Worm (Caenorhabditis elegans) whole organism, early embryonic: ENCODE results near the gene srsx-10.
A peak's percentile ranks its signal among the peaks of the same experiment; 100 is the strongest.

Source experiments
- B0310.2 ChIP-seq: sonication (generic microtip); optimal IDR thresholded peaks from 2 replicates; lab custom pipeline; 2016; ENCODE audit warnings: mild to moderate bottlenecking, missing genetic modification characterization, missing compliant biosample characterization
- F13C5.2 ChIP-seq: sonication (generic microtip); optimal IDR thresholded peaks from 2 replicates; lab custom pipeline; 2017; ENCODE audit warnings: mild to moderate bottlenecking, missing genetic modification characterization, inconsistent platforms, missing compliant biosample characterization
- aly-1 ChIP-seq: sonication (generic microtip); optimal IDR thresholded peaks from 2 replicates; lab custom pipeline; 2016; ENCODE audit warnings: missing genetic modification characterization, missing compliant biosample characterization
- ama-1 ChIP-seq: fragments of 150-350 bp; optimal IDR thresholded peaks from 2 replicates; lab custom pipeline; 2014
- ceh-13 ChIP-seq: fragments of 200-800 bp; sonication (Bioruptor generic); optimal IDR thresholded peaks from 2 replicates; lab custom pipeline; 2018; ENCODE audit warnings: mild to moderate bottlenecking, missing genetic modification characterization, missing compliant biosample characterization
- ceh-36 ChIP-seq: sonication (generic microtip); optimal IDR thresholded peaks from 2 replicates; lab custom pipeline; 2016; ENCODE audit warnings: missing genetic modification characterization, inconsistent platforms, missing compliant biosample characterization
- ets-7 ChIP-seq: sonication (generic microtip); optimal IDR thresholded peaks from 2 replicates; lab custom pipeline; 2016; ENCODE audit warnings: missing genotype, missing genetic modification characterization, missing compliant biosample characterization
- flt-1 ChIP-seq: fragments of 200-800 bp; sonication (Bioruptor generic); IDR thresholded peaks from 2 replicates; pipeline ENCODE4 v1.3.6; 2022; ENCODE audit warnings: missing genetic modification characterization, missing compliant biosample characterization
- hmbx-1 ChIP-seq: sonication (generic microtip); optimal IDR thresholded peaks from 2 replicates; lab custom pipeline; 2016; ENCODE audit warnings: mild to moderate bottlenecking, missing genetic modification characterization, missing compliant biosample characterization
- hmg-4 ChIP-seq: fragments of 200-800 bp; sonication (Bioruptor generic); optimal IDR thresholded peaks from 2 replicates; lab custom pipeline; 2018; ENCODE audit warnings: mild to moderate bottlenecking, missing genetic modification characterization, missing compliant biosample characterization
- hnd-1 ChIP-seq: sonication (generic microtip); optimal IDR thresholded peaks from 2 replicates; lab custom pipeline; 2016; ENCODE audit warnings: missing genetic modification characterization, missing compliant biosample characterization
- pes-1 ChIP-seq: fragments of 200-800 bp; sonication (Bioruptor generic); IDR thresholded peaks from 2 replicates; pipeline ENCODE4 v1.3.6; 2022; ENCODE audit warnings: missing genetic modification reagents, missing genetic modification characterization, missing compliant biosample characterization
- scrt-1 ChIP-seq: fragments of 200-800 bp; sonication (Bioruptor generic); IDR thresholded peaks from 2 replicates; pipeline ENCODE4 v1.3.6; 2022; ENCODE audit warnings: missing genetic modification characterization, missing compliant biosample characterization
- sea-1 ChIP-seq: fragments of 200-800 bp; sonication (Bioruptor generic); conservative IDR thresholded peaks from 2 replicates; pipeline ENCODE4 v1.3.6; 2022; ENCODE audit warnings: missing genetic modification characterization, missing compliant biosample characterization
- tbx-11 ChIP-seq: fragments of 200-800 bp; sonication (Bioruptor generic); IDR thresholded peaks from 2 replicates; pipeline ENCODE4 v1.3.6; 2022; ENCODE audit warnings: missing genetic modification characterization, missing compliant biosample characterization
- tbx-37 ChIP-seq: fragments of 200-800 bp; sonication (Bioruptor generic); conservative IDR thresholded peaks from 2 replicates; pipeline ENCODE4 v1.3.6; 2022; ENCODE audit warnings: missing genetic modification reagents, missing genetic modification characterization, missing compliant biosample characterization
- tra-4 ChIP-seq: sonication (generic microtip); optimal IDR thresholded peaks from 2 replicates; lab custom pipeline; 2017; ENCODE audit warnings: missing genetic modification characterization, missing compliant biosample characterization

The srsx-10 gene

ce11 chrV:4962968-4963367 lies 11.6 kb downstream of the srsx-10 start, which contains the start of gene tam-1:
Gene tam-1 (minus strand): TSS chrV:4963102.
- no peak for TF ChIP-seq tbx-37
- TF ChIP-seq ama-1 (lab: Kevin White, UChicago), result no peak
- peak; percentile 39 for TF ChIP-seq F13C5.2 (tag; lab: Kevin White, UChicago)
- TF ChIP-seq ceh-36 (tag; lab: Kevin White, UChicago), result no peak
- TF ChIP-seq tbx-11 (GFP tag; lab: Robert Waterston, UW), result no peak
- TF ChIP-seq flt-1 (GFP tag; lab: Robert Waterston, UW), result no peak
- no peak for TF ChIP-seq hmbx-1
- TF ChIP-seq hmg-4 (GFP tag; lab: Kevin White, UChicago), result peak; percentile 30

DNA sequence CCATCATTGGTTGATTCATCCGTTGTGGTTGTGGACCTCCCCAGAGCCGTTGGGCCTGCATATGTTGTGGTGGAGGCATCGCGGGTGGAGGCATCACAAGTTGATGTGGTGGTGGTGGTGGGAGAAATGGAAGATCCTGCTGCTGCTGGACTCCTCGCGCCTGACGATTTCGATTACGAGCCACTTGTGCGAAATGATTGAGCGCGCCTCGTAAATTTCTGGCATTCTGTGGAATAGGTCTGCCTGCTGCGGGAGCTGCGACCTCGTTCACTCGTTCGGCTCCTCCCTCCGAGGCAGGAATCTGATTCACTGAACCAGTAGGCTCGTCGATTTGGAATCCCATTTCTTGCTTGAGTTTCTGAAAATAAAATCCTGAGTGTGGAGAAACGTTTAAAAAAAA lies 13.9 kb downstream of the srsx-10 start:
- TF ChIP-seq flt-1 (GFP tag; lab: Robert Waterston, UW) (no peak), pes-1 (GFP tag; lab: Robert Waterston, UW) (no peak), scrt-1 (GFP tag; lab: Robert Waterston, UW) (0 out of 2 replicates have a peak, but pooled peaks have one; percentile 30)

- TF ChIP-seq ceh-36 (tag; lab: Kevin White, UChicago), result peak; percentile 48
- TF ChIP-seq hnd-1, result no peak
Measured at ce11 chrV:4957619-4958018, 17.0 kb downstream of the srsx-10 start.

DNA sequence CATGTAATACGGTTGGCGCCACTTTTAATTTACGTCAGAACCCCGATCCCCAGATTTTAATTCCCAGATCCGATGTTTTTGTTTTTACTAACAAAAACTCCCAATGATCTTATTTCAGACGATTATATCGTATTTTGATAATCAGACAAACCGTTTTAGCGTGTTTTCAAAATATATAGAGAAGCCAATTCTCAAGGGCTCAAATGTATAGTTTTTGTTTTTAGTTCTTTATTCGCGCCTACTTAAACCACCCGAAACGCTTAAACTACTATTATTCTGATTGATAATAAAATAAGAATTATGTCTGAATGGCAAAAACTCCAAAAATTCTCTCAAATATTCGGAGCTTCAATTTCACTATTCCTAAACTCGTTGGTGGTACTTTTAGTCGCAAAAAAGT lies 18.0 kb downstream of the srsx-10 start, which contains the start of gene str-208:
TSS of gene str-208 (plus strand) at position 301 of the 400 bp plus-strand sequence.
- TF ChIP-seq ets-7 (tag; lab: Kevin White, UChicago) (no peak), tbx-11 (GFP tag; lab: Robert Waterston, UW) (no peak), ama-1 (lab: Kevin White, UChicago) (no peak), ceh-13 (no peak), B0310.2 (no peak), hnd-1 (no peak), sea-1 (GFP tag; lab: Robert Waterston, UW) (no peak), scrt-1 (GFP tag; lab: Robert Waterston, UW) (no peak)

DNA sequence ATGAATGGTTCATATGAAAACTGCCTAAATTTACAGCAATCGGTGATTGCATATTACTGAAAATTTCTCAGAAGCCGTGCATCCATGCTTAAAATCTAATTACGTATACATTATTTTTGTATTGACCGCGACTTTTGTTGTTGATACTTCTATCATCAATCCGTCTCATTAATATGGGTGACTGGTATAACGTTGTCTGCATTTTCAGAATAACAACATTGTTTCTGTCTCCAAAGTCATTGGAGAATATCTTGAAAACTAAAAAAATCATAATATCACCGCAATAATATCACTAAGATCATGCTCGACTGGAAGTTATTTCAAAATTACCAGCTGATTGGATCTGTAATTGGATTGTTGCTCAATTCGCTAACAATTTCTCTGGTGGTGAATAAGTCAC lies 23.1 kb downstream of the srsx-10 start, which contains the start of gene str-207:
TSS of gene str-207 (plus strand) at position 301 of the 400 bp plus-strand sequence.
- TF ChIP-seq hmg-4 (GFP tag; lab: Kevin White, UChicago) (no peak), ceh-13 (no peak)

- TF ChIP-seq ets-7 (tag; lab: Kevin White, UChicago), result no peak
- no peak for TF ChIP-seq ceh-13
- TF ChIP-seq tra-4 (tag; lab: Kevin White, UChicago), result no peak
- TF ChIP-seq aly-1, result no peak
- no peak for TF ChIP-seq ama-1 (lab: Kevin White, UChicago)
- TF ChIP-seq F13C5.2 (tag; lab: Kevin White, UChicago), result no peak
- TF ChIP-seq flt-1 (GFP tag; lab: Robert Waterston, UW), result no peak
- no peak for TF ChIP-seq ceh-36 (tag; lab: Kevin White, UChicago)
- TF ChIP-seq hmg-4 (GFP tag; lab: Kevin White, UChicago), result no peak
- no peak for TF ChIP-seq B0310.2
- TF ChIP-seq sea-1 (GFP tag; lab: Robert Waterston, UW), result no peak
- no peak for TF ChIP-seq pes-1 (GFP tag; lab: Robert Waterston, UW)
- no peak for TF ChIP-seq tbx-37
- no peak for TF ChIP-seq tbx-11 (GFP tag; lab: Robert Waterston, UW)
- no peak for TF ChIP-seq scrt-1 (GFP tag; lab: Robert Waterston, UW)
- no peak for TF ChIP-seq hmbx-1
- no peak for TF ChIP-seq hnd-1
Measured at ce11 chrV:4948635-4949034, 25.9 kb downstream of the srsx-10 start, which contains the start of gene str-209. Gene str-209 (plus strand): TSS chrV:4948935.

DNA sequence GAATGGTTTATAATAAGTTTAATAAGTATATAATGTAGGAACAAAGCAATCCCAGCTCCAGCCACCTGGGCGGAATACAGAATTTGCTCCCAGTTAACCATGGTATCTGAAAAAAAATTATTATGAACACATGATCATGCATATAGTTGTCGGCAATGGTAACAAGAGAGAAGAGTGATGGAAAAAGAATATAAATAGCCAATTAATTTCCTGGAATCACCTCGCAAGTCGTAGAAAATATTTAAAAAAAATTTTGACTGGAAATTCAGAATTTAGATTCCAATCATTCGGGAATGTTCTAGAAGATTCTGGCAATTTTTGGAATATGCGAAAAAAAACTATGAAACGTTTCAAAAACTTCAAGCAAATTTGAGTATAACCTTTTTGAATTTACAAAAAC lies 30.4 kb downstream of the srsx-10 start, which contains the start of gene str-211:
TSS of gene str-211 (minus strand) at position 101 of the 400 bp plus-strand sequence.
- TF ChIP-seq pes-1 (GFP tag; lab: Robert Waterston, UW), result no peak
- no peak for TF ChIP-seq flt-1 (GFP tag; lab: Robert Waterston, UW)
- TF ChIP-seq tbx-11 (GFP tag; lab: Robert Waterston, UW), result no peak
- TF ChIP-seq F13C5.2 (tag; lab: Kevin White, UChicago), result no peak
- TF ChIP-seq B0310.2, result no peak
- no peak for TF ChIP-seq ceh-13
- no peak for TF ChIP-seq sea-1 (GFP tag; lab: Robert Waterston, UW)
- no peak for TF ChIP-seq ama-1 (lab: Kevin White, UChicago)
- no peak for TF ChIP-seq tra-4 (tag; lab: Kevin White, UChicago)
- TF ChIP-seq hnd-1, result no peak
- TF ChIP-seq scrt-1 (GFP tag; lab: Robert Waterston, UW), result no peak
- TF ChIP-seq hmbx-1, result no peak
- TF ChIP-seq ceh-36 (tag; lab: Kevin White, UChicago), result no peak
- no peak for TF ChIP-seq tbx-37
- no peak for TF ChIP-seq aly-1
- no peak for TF ChIP-seq ets-7 (tag; lab: Kevin White, UChicago)

- TF ChIP-seq hmbx-1, result no peak
- no peak for TF ChIP-seq aly-1
- TF ChIP-seq scrt-1 (GFP tag; lab: Robert Waterston, UW), result no peak
Measured at ce11 chrV:4937337-4937736, 37.2 kb downstream of the srsx-10 start.

- TF ChIP-seq ceh-13, result no peak
- no peak for TF ChIP-seq tbx-37
- TF ChIP-seq flt-1 (GFP tag; lab: Robert Waterston, UW), result no peak
- no peak for TF ChIP-seq hmbx-1
- no peak for TF ChIP-seq B0310.2
- no peak for TF ChIP-seq F13C5.2 (tag; lab: Kevin White, UChicago)
- no peak for TF ChIP-seq pes-1 (GFP tag; lab: Robert Waterston, UW)
- no peak for TF ChIP-seq sea-1 (GFP tag; lab: Robert Waterston, UW)
- TF ChIP-seq tra-4 (tag; lab: Kevin White, UChicago), result no peak
- no peak for TF ChIP-seq ama-1 (lab: Kevin White, UChicago)
- no peak for TF ChIP-seq tbx-11 (GFP tag; lab: Robert Waterston, UW)
- no peak for TF ChIP-seq aly-1
Measured at ce11 chrV:4935096-4935495, 39.5 kb downstream of the srsx-10 start.
